Worm (Caenorhabditis elegans) whole organism, L3 larva: ENCODE measurements around the gene F54D5.9.
A peak's percentile ranks its signal among the peaks of the same experiment; 100 is the strongest.

Experiments
- R02D3.7 ChIP-seq: fragments of 150-350 bp; optimal IDR thresholded peaks from 2 replicates; lab custom pipeline; 2014; ENCODE audit warnings: missing biosample characterization, missing genetic modification characterization
- ZK546.5 ChIP-seq: sonication (generic microtip); optimal IDR thresholded peaks from 2 replicates; lab custom pipeline; 2017; ENCODE audit warnings: missing biosample characterization, missing genetic modification characterization
- aly-2 ChIP-seq: fragments of 150-350 bp; optimal IDR thresholded peaks from 2 replicates; lab custom pipeline; 2014; ENCODE audit warnings: missing biosample characterization, missing genetic modification characterization
- ceh-28 ChIP-seq: fragments of 150-350 bp; optimal IDR thresholded peaks from 2 replicates; lab custom pipeline; 2014; ENCODE audit warnings: missing biosample characterization, missing genetic modification reagents, missing genetic modification characterization
- ceh-82 ChIP-seq: fragments of 150-350 bp; optimal IDR thresholded peaks from 2 replicates; lab custom pipeline; 2014; ENCODE audit warnings: missing biosample characterization, missing genetic modification characterization
- egl-27 ChIP-seq: sonication (generic microtip); optimal IDR thresholded peaks from 4 replicates; lab custom pipeline; 2017; ENCODE audit warnings: missing biosample characterization, missing genetic modification reagents, missing genetic modification characterization
- egl-5 ChIP-seq: fragments of 150-350 bp; optimal IDR thresholded peaks from 2 replicates; lab custom pipeline; 2017; ENCODE audit warnings: missing biosample characterization, missing genetic modification reagents, missing genetic modification characterization, inconsistent platforms
- elt-1 ChIP-seq: fragments of 150-350 bp; optimal IDR thresholded peaks from 2 replicates; lab custom pipeline; 2014; ENCODE audit warnings: missing biosample characterization, missing genetic modification characterization
- elt-2 ChIP-seq: sonication (generic microtip); optimal IDR thresholded peaks from 2 replicates; lab custom pipeline; 2016; ENCODE audit warnings: missing genetic modification reagents, mild to moderate bottlenecking, missing genetic modification characterization, missing compliant biosample characterization
- eor-1 ChIP-seq, 2 experiments: fragments of 150-350 bp; optimal IDR thresholded peaks; 2 replicates each; lab custom pipeline; 2014 to 2018; ENCODE audit warnings: missing biosample characterization in 2 of 2, missing genetic modification characterization in 2 of 2
- fkh-10 ChIP-seq: sonication (generic microtip); optimal IDR thresholded peaks from 2 replicates; lab custom pipeline; 2017; ENCODE audit warnings: missing biosample characterization, missing genetic modification reagents, missing genetic modification characterization
- hmg-11 ChIP-seq: sonication (generic microtip); optimal IDR thresholded peaks from 2 replicates; lab custom pipeline; 2016; ENCODE audit warnings: missing genetic modification characterization, missing compliant biosample characterization
- jun-1 ChIP-seq: fragments of 150-350 bp; optimal IDR thresholded peaks from 2 replicates; lab custom pipeline; 2014; ENCODE audit warnings: missing biosample characterization, missing genetic modification reagents, missing genetic modification characterization
- lin-15B ChIP-seq: fragments of 150-350 bp; optimal IDR thresholded peaks from 2 replicates; lab custom pipeline; 2014; ENCODE audit warnings: missing biosample characterization, missing genetic modification characterization
- lin-39 ChIP-seq: fragments of 150-350 bp; optimal IDR thresholded peaks from 2 replicates; lab custom pipeline; 2018; ENCODE audit warnings: missing biosample characterization, missing genetic modification reagents, missing genetic modification characterization
- lsy-12 ChIP-seq: sonication (generic microtip); optimal IDR thresholded peaks from 2 replicates; lab custom pipeline; 2016; ENCODE audit warnings: mild to moderate bottlenecking, missing genetic modification characterization, missing compliant biosample characterization
- mdl-1 ChIP-seq: fragments of 150-350 bp; optimal IDR thresholded peaks from 2 replicates; lab custom pipeline; 2014; ENCODE audit warnings: missing biosample characterization, missing genetic modification characterization
- nfya-1 ChIP-seq: sonication (generic microtip); optimal IDR thresholded peaks from 2 replicates; lab custom pipeline; 2017; ENCODE audit warnings: missing genetic modification characterization, mild to moderate bottlenecking, missing compliant biosample characterization, antibody characterized with exemption, moderate library complexity; ENCODE audit not compliant: insufficient read depth
- nhr-11 ChIP-seq: fragments of 150-350 bp; optimal IDR thresholded peaks from 2 replicates; lab custom pipeline; 2014; ENCODE audit warnings: missing biosample characterization, missing genetic modification characterization
- nhr-12 ChIP-seq: fragments of 150-350 bp; optimal IDR thresholded peaks from 2 replicates; lab custom pipeline; 2014; ENCODE audit warnings: missing biosample characterization, missing genetic modification characterization
- nhr-23 ChIP-seq: fragments of 150-350 bp; optimal IDR thresholded peaks from 2 replicates; lab custom pipeline; 2014; ENCODE audit warnings: missing biosample characterization, missing genetic modification reagents, missing genetic modification characterization
- nhr-25 ChIP-seq: sonication (generic microtip); optimal IDR thresholded peaks from 2 replicates; lab custom pipeline; 2017; ENCODE audit warnings: missing biosample characterization, missing genetic modification characterization
- nhr-43 ChIP-seq: sonication (generic microtip); optimal IDR thresholded peaks from 2 replicates; lab custom pipeline; 2016; ENCODE audit warnings: mild to moderate bottlenecking, missing genetic modification characterization, missing compliant biosample characterization; ENCODE audit not compliant: poor library complexity, severe bottlenecking
- nhr-76 ChIP-seq: fragments of 150-350 bp; sonication (generic microtip); optimal IDR thresholded peaks from 5 replicates; lab custom pipeline; 2014; ENCODE audit warnings: missing biosample characterization, missing genetic modification characterization
- pha-4 ChIP-seq: fragments of 150-350 bp; optimal IDR thresholded peaks from 2 replicates; lab custom pipeline; 2014; ENCODE audit warnings: missing biosample characterization, missing genetic modification reagents, missing genetic modification characterization
- pqm-1 ChIP-seq: fragments of 150-350 bp; optimal IDR thresholded peaks from 2 replicates; lab custom pipeline; 2017; ENCODE audit warnings: missing biosample characterization, missing genetic modification characterization, inconsistent platforms
- sea-2 ChIP-seq: fragments of 150-350 bp; sonication (generic microtip); optimal IDR thresholded peaks from 4 replicates; lab custom pipeline; 2014; ENCODE audit warnings: missing biosample characterization, missing genetic modification reagents, missing genetic modification characterization
- skn-1 ChIP-seq: fragments of 150-350 bp; optimal IDR thresholded peaks from 2 replicates; lab custom pipeline; 2014; ENCODE audit warnings: missing biosample characterization, missing genetic modification characterization
- snpc-4 ChIP-seq: fragments of 150-350 bp; optimal IDR thresholded peaks from 2 replicates; lab custom pipeline; 2014; ENCODE audit warnings: missing biosample characterization, missing genetic modification characterization
- tbx-2 ChIP-seq: sonication (generic microtip); optimal IDR thresholded peaks from 2 replicates; lab custom pipeline; 2016; ENCODE audit warnings: mild to moderate bottlenecking, missing genetic modification characterization, missing compliant biosample characterization
- zag-1 ChIP-seq: fragments of 150-350 bp; optimal IDR thresholded peaks from 2 replicates; lab custom pipeline; 2014; ENCODE audit warnings: missing biosample characterization, missing genetic modification characterization
- ztf-11 ChIP-seq: fragments of 150-350 bp; optimal IDR thresholded peaks from 2 replicates; lab custom pipeline; 2014; ENCODE audit warnings: missing biosample characterization, missing genetic modification characterization
- ztf-4 ChIP-seq: fragments of 150-350 bp; optimal IDR thresholded peaks from 2 replicates; lab custom pipeline; 2014; ENCODE audit warnings: missing biosample characterization, missing genetic modification characterization

The F54D5.9 gene

DNA sequence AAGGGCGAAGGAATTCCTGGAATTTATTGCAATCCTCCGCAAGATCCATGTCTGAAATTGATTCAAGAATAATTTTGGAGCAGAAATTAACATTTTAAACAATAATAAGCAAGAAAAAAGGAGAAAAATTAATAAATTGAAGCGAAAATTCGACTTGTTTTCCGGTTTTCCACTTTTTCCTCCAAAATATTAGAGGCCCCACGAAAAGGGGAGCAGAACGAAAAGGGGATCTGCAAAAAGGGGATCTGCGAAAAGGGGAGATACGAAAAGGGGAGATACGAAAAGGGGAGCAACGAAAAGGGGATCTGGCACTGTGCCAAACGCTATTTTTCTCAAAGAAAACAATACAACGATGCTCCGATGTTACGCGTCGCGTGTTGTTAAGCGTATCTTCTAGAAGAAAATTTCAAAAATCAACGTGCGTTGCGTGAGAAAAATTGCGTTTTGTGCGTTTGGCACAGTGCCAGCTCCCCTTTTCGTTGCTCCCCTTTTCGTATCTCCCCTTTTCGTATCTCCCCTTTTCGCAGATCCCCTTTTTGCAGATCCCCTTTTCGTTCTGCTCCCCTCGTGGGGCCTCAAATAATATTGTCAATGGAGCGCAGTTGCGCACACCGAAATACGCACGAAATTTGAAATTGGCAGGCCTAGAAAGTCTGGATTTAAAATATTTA, 10.1 kb downstream of the F54D5.9 start, which contains the start of gene Y62F5A.12:
Y62F5A.12 (minus strand) TSS at position 51 of the 671 bp plus-strand sequence.
- peak; percentile 18 for TF ChIP-seq hmg-11 (tag; lab: Kevin White, UChicago)
- peak; percentile 76 for TF ChIP-seq snpc-4 (tag; lab: Kevin White, UChicago)
- TF ChIP-seq nfya-1 (tag; lab: Kevin White, UChicago): peak; percentile 54
- TF ChIP-seq lin-15B: peak; percentile 81
- TF ChIP-seq jun-1 (tag; lab: Kevin White, UChicago): peak; percentile 77
- TF ChIP-seq nhr-25 (tag; lab: Kevin White, UChicago): peak; percentile 46
- TF ChIP-seq lin-39 (tag; lab: Kevin White, UChicago): peak; percentile 36
- peak; percentile 2 for TF ChIP-seq nhr-11
- TF ChIP-seq R02D3.7 (tag; lab: Kevin White, UChicago): peak; percentile 57
- peak; percentile 67 for TF ChIP-seq ceh-82 (tag; lab: Kevin White, UChicago)
- peak; percentile 47 for TF ChIP-seq tbx-2 (tag; lab: Kevin White, UChicago)
- TF ChIP-seq fkh-10 (GFP tag; lab: Kevin White, UChicago): peak; percentile 18
- peak; percentile 67 for TF ChIP-seq nhr-43 (tag; lab: Kevin White, UChicago)
- TF ChIP-seq pha-4 (tag; lab: Kevin White, UChicago): peak; percentile 67
- peak; percentile 72 for TF ChIP-seq ceh-28 (tag; lab: Kevin White, UChicago)
- peak; percentile 40 for TF ChIP-seq elt-2
- peak; percentile 18 for TF ChIP-seq ztf-4 (tag; lab: Kevin White, UChicago)
- TF ChIP-seq nhr-23 (tag; lab: Kevin White, UChicago): peak; percentile 64
- peak; percentile 81 for TF ChIP-seq lsy-12 (tag; lab: Kevin White, UChicago)

ce11 chrII:11533716-11534115, 10.9 kb downstream of the F54D5.9 start, which contains the start of gene mdt-8:
Gene mdt-8 (minus strand): TSS chrII:11533816.
- TF ChIP-seq eor-1 (tag; optimal IDR thresholded peaks at IDR 0.05; lab: Kevin White, UChicago) (no peak), lin-15B (no peak), pqm-1 (tag; lab: Kevin White, UChicago) (no peak), ceh-82 (tag; lab: Kevin White, UChicago) (no peak), ztf-11 (tag; lab: Kevin White, UChicago) (no peak)

- TF ChIP-seq nhr-23 (tag; lab: Kevin White, UChicago) (no peak), egl-5 (no peak), ZK546.5 (tag; lab: Kevin White, UChicago) (no peak), skn-1 (tag; lab: Kevin White, UChicago) (no peak), sea-2 (GFP tag; lab: Kevin White, UChicago) (no peak), elt-2 (no peak), lsy-12 (tag; lab: Kevin White, UChicago) (no peak), nhr-25 (tag; lab: Kevin White, UChicago) (no peak), egl-27 (tag; lab: Kevin White, UChicago) (no peak), ceh-28 (tag; lab: Kevin White, UChicago) (no peak), R02D3.7 (tag; lab: Kevin White, UChicago) (no peak), elt-1 (tag; lab: Kevin White, UChicago) (no peak), ztf-11 (tag; lab: Kevin White, UChicago) (no peak)
These were observed 17.7 kb downstream of the F54D5.9 start, which contains the start of gene age-1 for ce11 chrII:11526954-11527353. Gene age-1 (minus strand): TSS chrII:11527054.

- TF ChIP-seq nhr-76 (tag; lab: Kevin White, UChicago) (no peak), skn-1 (tag; lab: Kevin White, UChicago) (no peak), elt-1 (tag; lab: Kevin White, UChicago) (no peak), R02D3.7 (tag; lab: Kevin White, UChicago) (no peak), aly-2 (tag; lab: Kevin White, UChicago) (no peak), zag-1 (tag; lab: Kevin White, UChicago) (no peak), nhr-12 (tag; lab: Kevin White, UChicago) (no peak), mdl-1 (tag; lab: Kevin White, UChicago) (no peak), ceh-28 (tag; lab: Kevin White, UChicago) (no peak)
These were observed 23.3 kb downstream of the F54D5.9 start, which contains the start of gene Y62F5A.10 for ce11 chrII:11521300-11521699. Gene Y62F5A.10 (plus strand): TSS chrII:11521600.
